Fruit fly (Drosophila melanogaster) whole organism, embryonic: Measurements from ENCODE around the gene CG15046.

Experiments used
- Atf6 ChIP-seq: fragments of 200-800 bp; sonication (Bioruptor generic); IDR thresholded peaks from 2 replicates; pipeline ENCODE4 v1.3.6; 2022; ENCODE audit warnings: missing biosample characterization, missing genetic modification characterization
- Awh ChIP-seq: fragments of 200-800 bp; sonication (Bioruptor generic); IDR thresholded peaks from 2 replicates; pipeline ENCODE4, ENCODE4 v1.3.6; 2022; ENCODE audit warnings: missing biosample characterization, missing genetic modification characterization
- B-H2 ChIP-seq: fragments of 200-800 bp; sonication (Bioruptor generic); optimal IDR thresholded peaks from 2 replicates; lab custom pipeline; 2018; ENCODE audit warnings: missing biosample characterization, mild to moderate bottlenecking, missing genetic modification characterization
- Bteb2 ChIP-seq: fragments of 200-800 bp; sonication (Bioruptor generic); optimal IDR thresholded peaks from 2 replicates; lab custom pipeline; 2016; ENCODE audit warnings: missing biosample characterization, missing genetic modification characterization
- CG10209 ChIP-seq: fragments of 200-800 bp; sonication (Bioruptor generic); optimal IDR thresholded peaks from 3 replicates; lab custom pipeline; 2017; ENCODE audit warnings: missing biosample characterization, mild to moderate bottlenecking, missing genetic modification characterization, missing genetic modification reagents
- CG10267 ChIP-seq: fragments of 200-800 bp; sonication (Bioruptor generic); optimal IDR thresholded peaks from 2 replicates; lab custom pipeline; 2018; ENCODE audit warnings: missing biosample characterization, mild to moderate bottlenecking, missing genetic modification characterization, moderate library complexity
- CG10654 ChIP-seq: fragments of 200-800 bp; sonication (Bioruptor generic); optimal IDR thresholded peaks from 2 replicates; lab custom pipeline; 2016; ENCODE audit warnings: missing biosample characterization, missing genetic modification characterization
- CG11723 ChIP-seq: fragments of 200-800 bp; sonication (Bioruptor generic); optimal IDR thresholded peaks from 2 replicates; lab custom pipeline; 2017; ENCODE audit warnings: missing biosample characterization, mild to moderate bottlenecking, missing genetic modification characterization
- CG12769 ChIP-seq: fragments of 200-800 bp; sonication (Bioruptor generic); optimal IDR thresholded peaks from 2 replicates; lab custom pipeline; 2019; ENCODE audit warnings: missing biosample characterization, mild to moderate bottlenecking, missing genetic modification characterization, moderate library complexity
- CG13296 ChIP-seq: fragments of 200-800 bp; sonication (Bioruptor generic); optimal IDR thresholded peaks from 3 replicates; lab custom pipeline; 2018; ENCODE audit warnings: missing biosample characterization, mild to moderate bottlenecking, missing genetic modification characterization
- CG14014 ChIP-seq: fragments of 200-800 bp; sonication (Bioruptor generic); IDR thresholded peaks from 2 replicates; pipeline ENCODE4 v1.3.6; 2022; ENCODE audit warnings: missing biosample characterization, missing genetic modification characterization
- CG16813 ChIP-seq: fragments of 200-800 bp; sonication (Bioruptor generic); IDR thresholded peaks from 3 replicates; pipeline ENCODE4 v1.3.6; 2022; ENCODE audit warnings: missing biosample characterization, missing genetic modification characterization; ENCODE audit not compliant: partially characterized antibody
- CG17802 ChIP-seq: fragments of 200-800 bp; sonication (Bioruptor generic); optimal IDR thresholded peaks from 2 replicates; lab custom pipeline; 2018; ENCODE audit warnings: missing biosample characterization, mild to moderate bottlenecking, missing genetic modification characterization, moderate library complexity
- CG1832 ChIP-seq: fragments of 200-800 bp; sonication (Bioruptor generic); optimal IDR thresholded peaks from 2 replicates; lab custom pipeline; 2017; ENCODE audit warnings: missing biosample characterization, mild to moderate bottlenecking, missing genetic modification characterization, inconsistent platforms
- CG2120 ChIP-seq: fragments of 200-800 bp; sonication (Bioruptor generic); optimal IDR thresholded peaks from 3 replicates; lab custom pipeline; 2016; ENCODE audit warnings: missing biosample characterization, missing genetic modification characterization
- CG2202 ChIP-seq: fragments of 200-800 bp; sonication (Bioruptor generic); optimal IDR thresholded peaks from 2 replicates; lab custom pipeline; 2018; ENCODE audit warnings: missing biosample characterization, mild to moderate bottlenecking, missing genetic modification characterization
- CG30020 ChIP-seq: fragments of 200-800 bp; optimal IDR thresholded peaks from 2 replicates; lab custom pipeline; 2019; ENCODE audit warnings: missing biosample characterization, mild to moderate bottlenecking, missing genetic modification characterization, moderate library complexity
- CG3163 ChIP-seq: fragments of 200-800 bp; sonication (Bioruptor generic); optimal IDR thresholded peaks from 3 replicates; lab custom pipeline; 2016; ENCODE audit warnings: missing biosample characterization, missing genetic modification characterization
- CG3407 ChIP-seq: fragments of 200-800 bp; sonication (Bioruptor generic); optimal IDR thresholded peaks from 2 replicates; lab custom pipeline; 2018; ENCODE audit warnings: missing biosample characterization, mild to moderate bottlenecking, missing genetic modification characterization
- CG34422 ChIP-seq: fragments of 200-800 bp; sonication (Bioruptor generic); IDR thresholded peaks from 3 replicates; pipeline ENCODE4 v1.3.6; 2022; ENCODE audit warnings: missing biosample characterization, missing genetic modification characterization
- CG7928 ChIP-seq: fragments of 200-800 bp; sonication (Bioruptor generic); optimal IDR thresholded peaks from 2 replicates; lab custom pipeline; 2017; ENCODE audit warnings: missing biosample characterization, mild to moderate bottlenecking, missing genetic modification characterization
- CG8089 ChIP-seq: fragments of 200-800 bp; sonication (Bioruptor generic); optimal IDR thresholded peaks from 3 replicates; lab custom pipeline; 2016; ENCODE audit warnings: missing biosample characterization, missing genetic modification characterization
- CG9215 ChIP-seq: fragments of 200-800 bp; sonication (Bioruptor generic); IDR thresholded peaks from 2 replicates; pipeline ENCODE4 v1.3.6; 2022; ENCODE audit warnings: missing biosample characterization, missing genetic modification characterization
- CG9817 ChIP-seq: fragments of 200-800 bp; sonication (Bioruptor generic); optimal IDR thresholded peaks from 2 replicates; lab custom pipeline; 2018; ENCODE audit warnings: missing biosample characterization, mild to moderate bottlenecking, missing genetic modification characterization, moderate library complexity
- CTCF ChIP-seq: fragments of 200-800 bp; sonication (Bioruptor generic); optimal IDR thresholded peaks from 2 replicates; lab custom pipeline; 2017; ENCODE audit warnings: missing biosample characterization, mild to moderate bottlenecking, missing genetic modification characterization, moderate library complexity
- Chrac-16 ChIP-seq: fragments of 200-800 bp; sonication (Bioruptor generic); optimal IDR thresholded peaks from 3 replicates; lab custom pipeline; 2016; ENCODE audit warnings: missing biosample characterization, missing genetic modification characterization
- D19A ChIP-seq: fragments of 200-800 bp; optimal IDR thresholded peaks from 3 replicates; lab custom pipeline; 2019; ENCODE audit warnings: missing biosample characterization, mild to moderate bottlenecking, missing genetic modification characterization, moderate library complexity
- Dad ChIP-seq: fragments of 200-800 bp; sonication (Bioruptor generic); optimal IDR thresholded peaks from 3 replicates; lab custom pipeline; 2016; ENCODE audit warnings: missing biosample characterization, missing genetic modification characterization
- Dfd ChIP-seq, 2 experiments: fragments of >200 bp; optimal IDR thresholded peaks; 2 replicates each; lab custom pipeline; 2017; ENCODE audit warnings: missing biosample characterization in 2 of 2, missing genetic modification characterization in 2 of 2
- Dll ChIP-seq: fragments of 200-800 bp; sonication (Bioruptor generic); IDR thresholded peaks from 4 replicates; pipeline ENCODE4 v1.3.6; 2022; ENCODE audit warnings: missing biosample characterization, missing genetic modification characterization; ENCODE audit not compliant: partially characterized antibody
- Elba2 ChIP-seq: fragments of 200-800 bp; sonication (Bioruptor generic); optimal IDR thresholded peaks from 3 replicates; lab custom pipeline; 2016; ENCODE audit warnings: missing biosample characterization, missing genetic modification characterization
- Hsf ChIP-seq: fragments of 200-800 bp; sonication (Bioruptor generic); optimal IDR thresholded peaks from 3 replicates; lab custom pipeline; 2016; ENCODE audit warnings: missing biosample characterization, missing genetic modification characterization
- Neu2 ChIP-seq: fragments of 200-800 bp; sonication (Bioruptor generic); optimal IDR thresholded peaks from 3 replicates; lab custom pipeline; 2016; ENCODE audit warnings: missing biosample characterization, missing genetic modification characterization, borderline replicate concordance
- Opbp ChIP-seq: fragments of 200-800 bp; sonication (Bioruptor generic); IDR thresholded peaks from 3 replicates; pipeline ENCODE4 v1.3.6; 2022; ENCODE audit warnings: missing biosample characterization, missing genetic modification characterization; ENCODE audit not compliant: partially characterized antibody
- Pdp1 ChIP-seq, 2 experiments: fragments of 200-800 bp; sonication (Bioruptor generic); optimal IDR thresholded peaks; 3 replicates each; lab custom pipeline; 2016; ENCODE audit warnings: missing biosample characterization in 2 of 2, missing genetic modification characterization in 2 of 2, mild to moderate bottlenecking in 1 of 2, moderate library complexity in 1 of 2
- Scr ChIP-seq: fragments of 200-800 bp; sonication (Bioruptor generic); IDR thresholded peaks from 2 replicates; pipeline ENCODE4 v1.3.6; 2022; ENCODE audit warnings: missing biosample characterization, missing genetic modification characterization; ENCODE audit not compliant: partially characterized antibody
- Spps ChIP-seq: fragments of 200-800 bp; sonication (Bioruptor generic); optimal IDR thresholded peaks from 2 replicates; lab custom pipeline; 2018; ENCODE audit warnings: missing biosample characterization, mild to moderate bottlenecking, missing genetic modification characterization
- Sry-β ChIP-seq: fragments of 200-800 bp; sonication (Bioruptor generic); optimal IDR thresholded peaks from 2 replicates; lab custom pipeline; 2018; ENCODE audit warnings: missing biosample characterization, mild to moderate bottlenecking, missing genetic modification characterization, moderate library complexity
- Tbp ChIP-seq: fragments of >200 bp; optimal IDR thresholded peaks from 2 replicates; lab custom pipeline; 2018; ENCODE audit warnings: missing biosample characterization, missing genetic modification characterization
- bbx ChIP-seq: fragments of 200-800 bp; sonication (Bioruptor generic); IDR thresholded peaks from 2 replicates; pipeline ENCODE4 v1.3.6; 2022; ENCODE audit warnings: missing biosample characterization, missing genetic modification characterization; ENCODE audit not compliant: partially characterized antibody
- chif ChIP-seq, 2 experiments: fragments of 200-800 bp; sonication (Bioruptor generic); optimal IDR thresholded peaks; 3 replicates each; lab custom pipeline; 2016; ENCODE audit warnings: missing biosample characterization in 2 of 2, missing genetic modification characterization in 2 of 2
- fd3F ChIP-seq: fragments of 200-800 bp; sonication (Bioruptor generic); optimal IDR thresholded peaks from 2 replicates; lab custom pipeline; 2018; ENCODE audit warnings: missing biosample characterization, mild to moderate bottlenecking, missing genetic modification characterization, moderate library complexity
- gt ChIP-seq: fragments of 200-800 bp; sonication (Bioruptor generic); IDR thresholded peaks from 2 replicates; pipeline ENCODE4 v1.3.6; 2022; ENCODE audit warnings: missing biosample characterization, missing genetic modification characterization
- hth ChIP-seq: fragments of >200 bp; optimal IDR thresholded peaks from 2 replicates; lab custom pipeline; 2017; ENCODE audit warnings: inconsistent platforms
- jumu ChIP-seq: fragments of 200-800 bp; sonication (Bioruptor generic); optimal IDR thresholded peaks from 3 replicates; lab custom pipeline; 2016; ENCODE audit warnings: missing biosample characterization, missing genetic modification characterization
- kay ChIP-seq: fragments of 200-800 bp; sonication (Bioruptor generic); optimal IDR thresholded peaks from 2 replicates; lab custom pipeline; 2016; ENCODE audit warnings: missing biosample characterization, missing genetic modification characterization
- nom ChIP-seq: fragments of 200-800 bp; sonication (Bioruptor generic); optimal IDR thresholded peaks from 2 replicates; lab custom pipeline; 2017; ENCODE audit warnings: missing biosample characterization, missing genetic modification characterization, mild to moderate bottlenecking, moderate library complexity, missing genetic modification reagents
- pb ChIP-seq: fragments of 200-800 bp; sonication (Bioruptor generic); optimal IDR thresholded peaks from 3 replicates; lab custom pipeline; 2016; ENCODE audit warnings: missing biosample characterization, missing genetic modification characterization
- pfk ChIP-seq: fragments of 200-800 bp; sonication (Bioruptor generic); optimal IDR thresholded peaks from 2 replicates; lab custom pipeline; 2018; ENCODE audit warnings: missing biosample characterization, mild to moderate bottlenecking, missing genetic modification characterization, moderate library complexity
- stc ChIP-seq: fragments of 200-800 bp; sonication (Bioruptor generic); IDR thresholded peaks from 2 replicates; pipeline ENCODE4 v1.3.6; 2022; ENCODE audit warnings: missing biosample characterization, missing genetic modification characterization
- tin ChIP-seq: fragments of 200-800 bp; sonication (Bioruptor generic); optimal IDR thresholded peaks from 3 replicates; lab custom pipeline; 2016; ENCODE audit warnings: missing biosample characterization, missing genetic modification characterization
- trem ChIP-seq: fragments of 200-800 bp; optimal IDR thresholded peaks from 3 replicates; lab custom pipeline; 2019; ENCODE audit warnings: missing biosample characterization, mild to moderate bottlenecking, missing genetic modification characterization, moderate library complexity

CG15046 gene

DNA sequence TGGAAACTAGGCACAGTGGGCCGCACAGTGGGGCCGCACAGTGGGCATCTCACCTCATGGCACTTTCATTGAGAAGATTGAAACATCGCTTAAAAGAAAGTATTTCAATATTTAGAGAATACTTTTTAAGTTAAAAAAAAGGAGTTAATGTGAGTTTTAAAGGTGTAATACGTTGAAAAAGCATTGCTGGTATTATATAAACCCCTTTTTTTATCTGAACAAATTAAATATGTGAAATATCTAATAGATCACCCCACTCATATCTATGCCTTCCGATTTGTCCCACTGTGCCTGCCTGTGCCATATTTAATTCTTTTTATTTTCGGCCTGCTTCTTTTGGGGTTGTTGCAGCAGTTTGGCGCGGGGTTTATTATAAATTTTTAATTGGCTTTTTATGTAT is 43.9 kb upstream of the CG15046 start (continued):
- TF ChIP-seq CG17802 (no peak), Dfd (GFP tag; optimal IDR thresholded peaks at IDR 0.05; lab: Kevin White, UChicago) (no peak), Dll (GFP tag; lab: Robert Waterston, UW) (no peak), Scr (no peak), pb (GFP tag; lab: Kevin White, UChicago) (peak; percentile 24), Neu2 (GFP tag; lab: Kevin White, UChicago) (no peak), jumu (GFP tag; lab: Kevin White, UChicago) (no peak), CG8089 (GFP tag; lab: Kevin White, UChicago) (no peak), CG2202 (tag; lab: Kevin White, UChicago) (no peak), tin (GFP tag; lab: Kevin White, UChicago) (no peak), pfk (GFP tag; lab: Kevin White, UChicago) (no peak), trem (tag; lab: Kevin White, UChicago) (no peak), Elba2 (GFP tag; lab: Kevin White, UChicago) (no peak), CG10654 (no peak), hth (no peak), gt (GFP tag; lab: Robert Waterston, UW) (no peak), nom (GFP tag; lab: Kevin White, UChicago) (no peak), Pdp1 (GFP tag; optimal IDR thresholded peaks at IDR 0.05; lab: Kevin White, UChicago) (peak in 1 of 2 experiments; percentile 59), Spps (tag; lab: Kevin White, UChicago) (no peak), Sry-β (GFP tag; lab: Kevin White, UChicago) (no peak), CG13296 (GFP tag; lab: Kevin White, UChicago) (no peak), CG12769 (tag; lab: Kevin White, UChicago) (no peak), CG7928 (no peak), CTCF (no peak), CG30020 (tag; lab: Kevin White, UChicago) (no peak), kay (GFP tag; lab: Kevin White, UChicago) (peak; percentile 29), CG3407 (GFP tag; lab: Kevin White, UChicago) (peak; percentile 44), Chrac-16 (GFP tag; lab: Kevin White, UChicago) (peak; percentile 7), CG10267 (no peak), CG14014 (GFP tag; lab: Robert Waterston, UW) (no peak), CG1832 (no peak), CG9817 (no peak), CG34422 (GFP tag; lab: Robert Waterston, UW) (no peak), CG9215 (GFP tag; lab: Robert Waterston, UW) (no peak), CG10209 (GFP tag; lab: Kevin White, UChicago) (no peak), CG16813 (GFP tag; lab: Robert Waterston, UW) (no peak), Dad (GFP tag; lab: Kevin White, UChicago) (peak; percentile 3), Tbp (GFP tag; lab: Kevin White, UChicago) (no peak), bbx (GFP tag; lab: Robert Waterston, UW) (no peak), Awh (no peak), Opbp (no peak), stc (GFP tag; lab: Robert Waterston, UW) (no peak), CG3163 (GFP tag; lab: Kevin White, UChicago) (no peak), chif (GFP tag; optimal IDR thresholded peaks at IDR 0.05; lab: Kevin White, UChicago) (no peak), fd3F (GFP tag; lab: Kevin White, UChicago) (no peak), CG2120 (GFP tag; lab: Kevin White, UChicago) (peak; percentile 1), D19A (tag; lab: Kevin White, UChicago) (peak; percentile 18), Atf6 (GFP tag; lab: Robert Waterston, UW) (no peak), Hsf (GFP tag; lab: Kevin White, UChicago) (peak; percentile 3), B-H2 (GFP tag; lab: Kevin White, UChicago) (no peak), CG11723 (no peak), Bteb2 (GFP tag; lab: Kevin White, UChicago) (no peak)
